Worm (Caenorhabditis elegans) whole organism, L1 larva: ENCODE results near the gene gst-12.
"Not testable (repeated sequence)": the region's sequence is repeated elsewhere in the genome, so short reads cannot be mapped to it uniquely, and the experiment has no call there.

Experiments
- aha-1 ChIP-seq: fragments of 150-350 bp; optimal IDR thresholded peaks from 2 replicates; lab custom pipeline; 2014; ENCODE audit warnings: missing biosample characterization, missing genetic modification characterization
- aly-2 ChIP-seq: fragments of 150-350 bp; optimal IDR thresholded peaks from 2 replicates; lab custom pipeline; 2014; ENCODE audit warnings: missing biosample characterization, missing genetic modification characterization
- ama-1 ChIP-seq: fragments of 150-350 bp; optimal IDR thresholded peaks from 2 replicates; lab custom pipeline; 2014
- blmp-1 ChIP-seq: fragments of 150-350 bp; optimal IDR thresholded peaks from 2 replicates; lab custom pipeline; 2014; ENCODE audit warnings: missing biosample characterization, missing genetic modification characterization
- ceh-8 ChIP-seq: fragments of 200-800 bp; sonication (Bioruptor generic); optimal IDR thresholded peaks from 2 replicates; lab custom pipeline; 2018; ENCODE audit warnings: mild to moderate bottlenecking, missing genetic modification characterization, moderate library complexity, missing compliant biosample characterization
- elt-3 ChIP-seq, 6 experiments: fragments of 150-350 bp in 1 of 6; sonication (generic microtip); optimal IDR thresholded peaks; 2 replicates each; lab custom pipeline; 2017 to 2018; ENCODE audit warnings: missing biosample characterization in 6 of 6, missing genetic modification characterization in 6 of 6, inconsistent platforms in 1 of 6
- ets-5 ChIP-seq: fragments of 200-800 bp; sonication (Bioruptor generic); IDR thresholded peaks from 2 replicates; pipeline ENCODE4 v1.3.6; 2022; ENCODE audit warnings: missing genetic modification characterization, missing compliant biosample characterization
- fkh-10 ChIP-seq: sonication (generic microtip); optimal IDR thresholded peaks from 2 replicates; lab custom pipeline; 2017; ENCODE audit warnings: missing biosample characterization, missing genetic modification reagents, missing genetic modification characterization
- grh-1 ChIP-seq: fragments of 200-800 bp; sonication (Bioruptor generic); IDR thresholded peaks from 2 replicates; pipeline ENCODE4 v1.3.6; 2022; ENCODE audit warnings: missing genetic modification reagents, missing genetic modification characterization, missing compliant biosample characterization
- isw-1 ChIP-seq: fragments of 200-800 bp; sonication (Bioruptor generic); IDR thresholded peaks from 2 replicates; pipeline ENCODE4 v1.3.6; 2022; ENCODE audit warnings: missing genetic modification characterization, missing compliant biosample characterization
- jun-1 ChIP-seq: fragments of 150-350 bp; optimal IDR thresholded peaks from 2 replicates; lab custom pipeline; 2014; ENCODE audit warnings: missing biosample characterization, missing genetic modification reagents, missing genetic modification characterization
- lin-13 ChIP-seq: fragments of 150-350 bp; optimal IDR thresholded peaks from 2 replicates; lab custom pipeline; 2014; ENCODE audit warnings: missing biosample characterization, missing genetic modification reagents, missing genetic modification characterization
- nhr-77 ChIP-seq: fragments of 150-350 bp; optimal IDR thresholded peaks from 2 replicates; lab custom pipeline; 2014; ENCODE audit warnings: missing biosample characterization, missing genetic modification characterization
- ztf-11 ChIP-seq, 2 experiments: sonication (generic microtip); optimal IDR thresholded peaks; 2 replicates each; lab custom pipeline; 2016 to 2017; ENCODE audit warnings: missing genetic modification characterization in 2 of 2, missing biosample characterization in 1 of 2, missing compliant biosample characterization in 1 of 2

- not testable (repeated sequence) for TF ChIP-seq isw-1; grh-1 (GFP tag; lab: Robert Waterston, UW); nhr-77; aly-2 (tag; lab: Kevin White, UChicago); lin-13 (GFP tag; lab: Kevin White, UChicago); ama-1; aha-1 (tag; lab: Kevin White, UChicago); jun-1 (tag; lab: Kevin White, UChicago); ceh-8 (GFP tag; lab: Kevin White, UChicago); elt-3 (tag; optimal IDR thresholded peaks at IDR 0.05; lab: Kevin White, UChicago); blmp-1 (tag; lab: Kevin White, UChicago); ztf-11 (tag; optimal IDR thresholded peaks at IDR 0.05; lab: Kevin White, UChicago); fkh-10 (GFP tag; lab: Kevin White, UChicago); ets-5 (GFP tag; lab: Robert Waterston, UW)
Observed at ce11 chrII:13654723-13655122, 36.9 kb upstream of the gst-12 start, which contains the start of gene C31C9.9.
